Worm (Caenorhabditis elegans): ENCODE measurements around the gene F54B11.7.

The F54B11.7 gene

ce11 chrX:13600136-13600535, at the start of gene F54B11.7:
TSS of gene F54B11.7 (plus strand) at chrX:13600436.
- no peak for TF ChIP-seq dpl-1 (GFP tag; optimal IDR thresholded peaks at IDR 0.05)
- TF ChIP-seq fkh-8 (tag; optimal IDR thresholded peaks at IDR 0.05), result no peak
- no peak for TF ChIP-seq sox-4 (tag; optimal IDR thresholded peaks at IDR 0.05)
- TF ChIP-seq mdl-1 (tag; optimal IDR thresholded peaks at IDR 0.05), result no peak
- no peak for TF ChIP-seq vab-15 (tag; optimal IDR thresholded peaks at IDR 0.05)

- TF ChIP-seq efl-1 (optimal IDR thresholded peaks at IDR 0.05) (no peak), efl-1 (GFP tag; optimal IDR thresholded peaks at IDR 0.05 in 1 of 2) (peak in 1 of 2 experiments; percentile 56), unc-98 (GFP tag; IDR thresholded peaks at IDR 0.05) (no peak)
These were observed 49.3 kb upstream of the F54B11.7 start, which contains the start of gene odr-1 for ce11 chrX:13550890-13551289. TSS of gene odr-1 (minus strand) at chrX:13550990.

ce11 chrX:13555098-13555497, 45.1 kb upstream of the F54B11.7 start:
- no peak for TF ChIP-seq ceh-88 (GFP tag; IDR thresholded peaks at IDR 0.05)
- TF ChIP-seq Y116A8C.19 (tag; optimal IDR thresholded peaks at IDR 0.05; ENCODE audit: borderline replicate concordance), result no peak
- peak; percentile 21 for TF ChIP-seq snu-23 (GFP tag; optimal IDR thresholded peaks at IDR 0.05)
- no peak for TF ChIP-seq ceh-82 (tag; optimal IDR thresholded peaks at IDR 0.05)
- no peak for TF ChIP-seq sptf-1 (tag; optimal IDR thresholded peaks at IDR 0.05)
- TF ChIP-seq lsy-2 (tag; optimal IDR thresholded peaks at IDR 0.05), result no peak
- TF ChIP-seq rnt-1 (tag; optimal IDR thresholded peaks at IDR 0.05), result peak; percentile 71
- TF ChIP-seq nhr-19 (GFP tag; conservative IDR thresholded peaks at IDR 0.05), result peak; percentile 51
- no peak for TF ChIP-seq nhr-76 (tag; optimal IDR thresholded peaks at IDR 0.05)
- TF ChIP-seq lin-35 (GFP tag; optimal IDR thresholded peaks at IDR 0.05), result no peak
- no peak for TF ChIP-seq lin-39 (tag; optimal IDR thresholded peaks at IDR 0.05)
- no peak for TF ChIP-seq jun-1 (tag; optimal IDR thresholded peaks at IDR 0.05)
- TF ChIP-seq mef-2 (tag; optimal IDR thresholded peaks at IDR 0.05), result peak; percentile 33
- TF ChIP-seq nhr-71 (tag; optimal IDR thresholded peaks at IDR 0.05), result peak; percentile 86
- no peak for TF ChIP-seq efl-3 (GFP tag; optimal IDR thresholded peaks at IDR 0.05)
- no peak for TF ChIP-seq unc-86 (tag; optimal IDR thresholded peaks at IDR 0.05)
- peak; percentile 72 for TF ChIP-seq lin-14 (GFP tag; optimal IDR thresholded peaks at IDR 0.05)
- peak; percentile 78 for TF ChIP-seq nhr-20 (tag; optimal IDR thresholded peaks at IDR 0.05)

- TF ChIP-seq nhr-28 (tag; optimal IDR thresholded peaks at IDR 0.05) (no peak), snpc-4 (tag; optimal IDR thresholded peaks at IDR 0.05) (no peak)
These were observed 44.2 kb upstream of the F54B11.7 start, which contains the start of gene glb-20 for ce11 chrX:13556066-13556465. TSS of gene glb-20 (minus strand) at chrX:13556166.

ce11 chrX:13558667-13559066, 41.6 kb upstream of the F54B11.7 start:
- TF ChIP-seq pax-3 (tag; optimal IDR thresholded peaks at IDR 0.05) (no peak), alr-1 (tag; optimal IDR thresholded peaks at IDR 0.05; ENCODE audit: borderline replicate concordance) (no peak), nhr-90 (tag; optimal IDR thresholded peaks at IDR 0.05; ENCODE audit: poor library complexity) (no peak), zip-4 (GFP tag; optimal IDR thresholded peaks at IDR 0.05) (no peak), jun-1 (tag; optimal IDR thresholded peaks at IDR 0.05) (no peak), tbx-2 (tag; optimal IDR thresholded peaks at IDR 0.05) (no peak), ces-1 (GFP tag; optimal IDR thresholded peaks at IDR 0.05) (no peak), blmp-1 (tag; optimal IDR thresholded peaks at IDR 0.05) (no peak), nhr-71 (tag; optimal IDR thresholded peaks at IDR 0.05) (peak; percentile 41), rnt-1 (tag; optimal IDR thresholded peaks at IDR 0.05) (peak; percentile 31), mdl-1 (tag; optimal IDR thresholded peaks at IDR 0.05) (no peak), xbp-1 (tag; optimal IDR thresholded peaks at IDR 0.05) (no peak), efl-3 (GFP tag; optimal IDR thresholded peaks at IDR 0.05) (no peak), nhr-12 (tag; optimal IDR thresholded peaks at IDR 0.05) (no peak), pag-3 (tag; optimal IDR thresholded peaks at IDR 0.05; ENCODE audit: borderline replicate concordance, insufficient read depth) (no peak), aha-1 (tag; optimal IDR thresholded peaks at IDR 0.05) (no peak), lin-14 (GFP tag; optimal IDR thresholded peaks at IDR 0.05) (peak; percentile 70), grh-1 (GFP tag; IDR thresholded peaks at IDR 0.05) (no peak), snu-23 (GFP tag; optimal IDR thresholded peaks at IDR 0.05) (no peak), efl-1 (optimal IDR thresholded peaks at IDR 0.05) (no peak), efl-1 (GFP tag; optimal IDR thresholded peaks at IDR 0.05 in 1 of 2) (no peak)
